Worm (Caenorhabditis elegans) whole organism, L2 larva: ENCODE data around the gene cyp-42A1.

ENCODE experiments used
- F13H6.1 ChIP-seq: sonication (generic microtip); optimal IDR thresholded peaks from 2 replicates; lab custom pipeline; 2016; ENCODE audit warnings: missing genetic modification characterization, missing compliant biosample characterization
- R02D3.7 ChIP-seq: fragments of 150-350 bp; optimal IDR thresholded peaks from 2 replicates; lab custom pipeline; 2014; ENCODE audit warnings: missing biosample characterization, missing genetic modification characterization
- ZK546.5 ChIP-seq: sonication (generic microtip); optimal IDR thresholded peaks from 2 replicates; lab custom pipeline; 2017; ENCODE audit warnings: missing biosample characterization, missing genetic modification characterization
- alr-1 ChIP-seq: fragments of 150-350 bp; optimal IDR thresholded peaks from 2 replicates; lab custom pipeline; 2014; ENCODE audit warnings: missing biosample characterization, missing genetic modification characterization
- aly-2 ChIP-seq: fragments of 150-350 bp; optimal IDR thresholded peaks from 2 replicates; lab custom pipeline; 2014; ENCODE audit warnings: missing biosample characterization, missing genetic modification characterization
- ama-1 ChIP-seq: fragments of 150-350 bp; optimal IDR thresholded peaks from 2 replicates; lab custom pipeline; 2018; ENCODE audit warnings: inconsistent platforms
- ceh-16 ChIP-seq: fragments of 150-350 bp; optimal IDR thresholded peaks from 2 replicates; lab custom pipeline; 2014; ENCODE audit warnings: missing biosample characterization, missing genetic modification characterization
- ceh-82 ChIP-seq: fragments of 150-350 bp; optimal IDR thresholded peaks from 2 replicates; lab custom pipeline; 2014; ENCODE audit warnings: missing biosample characterization, missing genetic modification characterization
- crh-2 ChIP-seq: sonication (generic microtip); optimal IDR thresholded peaks from 2 replicates; lab custom pipeline; 2017; ENCODE audit warnings: missing biosample characterization, missing genetic modification characterization
- dmd-4 ChIP-seq: sonication (generic microtip); optimal IDR thresholded peaks from 2 replicates; lab custom pipeline; 2017; ENCODE audit warnings: missing biosample characterization, missing genetic modification characterization
- egl-27 ChIP-seq: sonication (generic microtip); optimal IDR thresholded peaks from 3 replicates; lab custom pipeline; 2017; ENCODE audit warnings: missing biosample characterization, missing genetic modification reagents, missing genetic modification characterization
- elt-1 ChIP-seq: fragments of 150-350 bp; optimal IDR thresholded peaks from 2 replicates; lab custom pipeline; 2014; ENCODE audit warnings: missing biosample characterization, missing genetic modification characterization
- elt-3 ChIP-seq: sonication (generic microtip); optimal IDR thresholded peaks from 2 replicates; lab custom pipeline; 2017; ENCODE audit warnings: missing biosample characterization, missing genetic modification characterization
- fos-1 ChIP-seq: fragments of 150-350 bp; optimal IDR thresholded peaks from 2 replicates; lab custom pipeline; 2014; ENCODE audit warnings: missing biosample characterization, missing genetic modification characterization
- gmeb-1 ChIP-seq: fragments of 150-350 bp; optimal IDR thresholded peaks from 2 replicates; lab custom pipeline; 2014; ENCODE audit warnings: missing biosample characterization, missing genetic modification characterization
- lin-11 ChIP-seq: fragments of 150-350 bp; sonication (generic microtip); optimal IDR thresholded peaks from 2 replicates; lab custom pipeline; 2014; ENCODE audit warnings: missing biosample characterization, missing genetic modification characterization, inconsistent platforms, mixed read lengths
- lin-39 ChIP-seq: fragments of 150-350 bp; optimal IDR thresholded peaks from 2 replicates; lab custom pipeline; 2014; ENCODE audit warnings: missing biosample characterization, missing genetic modification reagents, missing genetic modification characterization
- mab-5 ChIP-seq: fragments of 150-350 bp; optimal IDR thresholded peaks from 2 replicates; lab custom pipeline; 2014; ENCODE audit warnings: missing biosample characterization, missing genetic modification characterization
- mbf-1 ChIP-seq: sonication (generic microtip); optimal IDR thresholded peaks from 2 replicates; lab custom pipeline; 2017; ENCODE audit warnings: missing biosample characterization, missing genetic modification characterization
- mdl-1 ChIP-seq, 2 experiments: fragments of 150-350 bp in 1 of 2; sonication (generic microtip) in 1 of 2; optimal IDR thresholded peaks; 2 replicates each; lab custom pipeline; 2017; ENCODE audit warnings: missing biosample characterization in 2 of 2, missing genetic modification characterization in 2 of 2
- nhr-11 ChIP-seq: fragments of 150-350 bp; optimal IDR thresholded peaks from 2 replicates; lab custom pipeline; 2014; ENCODE audit warnings: missing biosample characterization, missing genetic modification characterization
- nhr-12 ChIP-seq: fragments of 150-350 bp; optimal IDR thresholded peaks from 2 replicates; lab custom pipeline; 2014; ENCODE audit warnings: missing biosample characterization, missing genetic modification characterization
- nhr-129 ChIP-seq: fragments of 150-350 bp; optimal IDR thresholded peaks from 2 replicates; lab custom pipeline; 2014; ENCODE audit warnings: missing biosample characterization, missing genetic modification characterization
- nhr-21 ChIP-seq: fragments of 150-350 bp; optimal IDR thresholded peaks from 2 replicates; lab custom pipeline; 2014; ENCODE audit warnings: missing biosample characterization, missing genetic modification characterization
- nhr-23 ChIP-seq: fragments of 150-350 bp; optimal IDR thresholded peaks from 2 replicates; lab custom pipeline; 2014; ENCODE audit warnings: missing biosample characterization, missing genetic modification reagents, missing genetic modification characterization
- nhr-25 ChIP-seq: fragments of 150-350 bp; sonication (generic microtip); optimal IDR thresholded peaks from 3 replicates; lab custom pipeline; 2014; ENCODE audit warnings: missing biosample characterization, missing genetic modification characterization
- peb-1 ChIP-seq: fragments of 150-350 bp; optimal IDR thresholded peaks from 2 replicates; lab custom pipeline; 2014; ENCODE audit warnings: missing biosample characterization, missing genetic modification characterization
- sem-4 ChIP-seq: fragments of 150-350 bp; optimal IDR thresholded peaks from 2 replicates; lab custom pipeline; 2014; ENCODE audit warnings: missing biosample characterization, missing genetic modification reagents, missing genetic modification characterization
- skn-1 ChIP-seq: sonication (generic microtip); optimal IDR thresholded peaks from 2 replicates; lab custom pipeline; 2017; ENCODE audit warnings: missing biosample characterization, missing genetic modification characterization
- snpc-4 ChIP-seq: fragments of 150-350 bp; optimal IDR thresholded peaks from 2 replicates; lab custom pipeline; 2014; ENCODE audit warnings: missing biosample characterization, missing genetic modification characterization
- unc-55 ChIP-seq: fragments of 150-350 bp; sonication (generic microtip); optimal IDR thresholded peaks from 3 replicates; lab custom pipeline; 2014; ENCODE audit warnings: missing biosample characterization, missing genetic modification reagents, missing genetic modification characterization
- unc-62 ChIP-seq: fragments of 150-350 bp; optimal IDR thresholded peaks from 2 replicates; lab custom pipeline; 2014; ENCODE audit warnings: missing biosample characterization, missing genetic modification reagents, missing genetic modification characterization
- zag-1 ChIP-seq: fragments of 150-350 bp; optimal IDR thresholded peaks from 2 replicates; lab custom pipeline; 2014; ENCODE audit warnings: missing biosample characterization, missing genetic modification characterization
- ztf-1 ChIP-seq: fragments of 200-800 bp; sonication (Bioruptor generic); conservative IDR thresholded peaks from 2 replicates; pipeline ENCODE4 v1.3.6; 2022; ENCODE audit warnings: missing genetic modification characterization, missing compliant biosample characterization
- ztf-4 ChIP-seq: fragments of 150-350 bp; optimal IDR thresholded peaks from 2 replicates; lab custom pipeline; 2014; ENCODE audit warnings: missing biosample characterization, missing genetic modification characterization

Gene cyp-42A1

DNA sequence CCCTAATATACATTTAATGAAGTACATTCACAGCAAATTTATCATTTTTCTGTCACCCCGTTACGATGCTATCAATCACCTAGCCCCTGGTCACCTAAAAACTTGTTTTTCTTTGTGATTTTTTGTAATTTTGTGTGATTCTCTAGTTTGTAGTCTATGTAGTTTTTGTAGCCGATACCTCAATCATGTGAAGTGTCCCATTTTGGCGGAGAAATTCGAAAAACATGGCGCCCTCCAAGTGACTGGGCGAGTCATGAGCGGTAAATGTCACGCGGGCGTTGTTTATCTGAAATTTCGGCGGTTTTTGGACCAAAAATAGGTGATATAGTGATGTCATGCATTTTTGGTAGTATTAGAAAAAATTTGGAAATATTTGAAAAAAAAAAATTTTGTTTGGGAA, 18.9 kb downstream of the cyp-42A1 start:
- no peak for TF ChIP-seq nhr-12 (tag; lab: Kevin White, UChicago)
- TF ChIP-seq nhr-11, result no peak
- TF ChIP-seq sem-4 (tag; lab: Kevin White, UChicago), result no peak
- no peak for TF ChIP-seq lin-39 (tag; lab: Kevin White, UChicago)
- TF ChIP-seq alr-1, result no peak
- no peak for TF ChIP-seq ceh-16
- no peak for TF ChIP-seq zag-1 (tag; lab: Kevin White, UChicago)
- TF ChIP-seq ztf-4 (tag; lab: Kevin White, UChicago), result no peak
- no peak for TF ChIP-seq egl-27 (tag; lab: Kevin White, UChicago)
- no peak for TF ChIP-seq lin-11 (tag; lab: Kevin White, UChicago)
- TF ChIP-seq peb-1, result no peak
- TF ChIP-seq crh-2, result no peak
- TF ChIP-seq aly-2, result no peak
- no peak for TF ChIP-seq nhr-25 (tag; lab: Kevin White, UChicago)
- no peak for TF ChIP-seq ama-1 (lab: Kevin White, UChicago)

- TF ChIP-seq skn-1 (no peak), ceh-82 (tag; lab: Kevin White, UChicago) (no peak), lin-39 (tag; lab: Kevin White, UChicago) (no peak), snpc-4 (tag; lab: Kevin White, UChicago) (no peak), ZK546.5 (tag; lab: Kevin White, UChicago) (no peak), unc-62 (GFP tag; lab: Kevin White, UChicago) (no peak), sem-4 (tag; lab: Kevin White, UChicago) (no peak), gmeb-1 (tag; lab: Kevin White, UChicago) (no peak), nhr-21 (tag; lab: Kevin White, UChicago) (no peak), lin-11 (tag; lab: Kevin White, UChicago) (no peak), ztf-1 (no peak), aly-2 (no peak), fos-1 (no peak), elt-3 (tag; lab: Kevin White, UChicago) (no peak), unc-55 (no peak), nhr-23 (tag; lab: Kevin White, UChicago) (no peak), egl-27 (tag; lab: Kevin White, UChicago) (no peak), dmd-4 (tag; lab: Kevin White, UChicago) (no peak)
- TF ChIP-seq, all 48 proteins: peak for 0
Measured at ce11 chrV:18931279-18931678, 19.4 kb downstream of the cyp-42A1 start, which contains the start of gene ptr-22. TSS of gene ptr-22 (minus strand) at chrV:18931379.

DNA sequence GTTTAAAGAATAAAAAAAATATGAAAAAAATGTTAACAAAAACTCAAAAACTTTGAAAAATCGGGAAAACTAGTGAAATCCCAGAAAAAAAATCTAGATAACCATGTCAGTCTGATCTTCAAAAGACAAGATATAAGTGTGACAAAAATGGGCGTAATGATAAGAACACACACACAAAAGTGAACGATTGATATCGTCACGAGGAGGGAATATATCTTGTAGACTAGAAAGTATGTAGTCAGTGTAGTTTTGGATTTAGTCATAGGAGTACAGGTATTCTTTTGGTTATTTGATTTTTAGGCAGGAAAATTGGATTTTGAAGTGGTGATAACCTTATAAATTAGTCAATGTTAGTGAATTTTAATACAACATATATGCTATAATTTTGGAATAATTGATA, 22.7 kb downstream of the cyp-42A1 start:
- no peak for TF ChIP-seq mbf-1 (tag; lab: Kevin White, UChicago)
- peak; percentile 11 for TF ChIP-seq nhr-25 (tag; lab: Kevin White, UChicago)
- TF ChIP-seq, all 48 proteins: peak for 1

ce11 chrV:18937578-18937977, 25.7 kb downstream of the cyp-42A1 start:
- TF ChIP-seq unc-62 (GFP tag; lab: Kevin White, UChicago) (no peak), egl-27 (tag; lab: Kevin White, UChicago) (no peak), mbf-1 (tag; lab: Kevin White, UChicago) (no peak), nhr-21 (tag; lab: Kevin White, UChicago) (no peak), nhr-11 (no peak), gmeb-1 (tag; lab: Kevin White, UChicago) (no peak), snpc-4 (tag; lab: Kevin White, UChicago) (no peak), mab-5 (tag; lab: Kevin White, UChicago) (no peak), ceh-16 (no peak), nhr-129 (tag; lab: Kevin White, UChicago) (no peak), lin-39 (tag; lab: Kevin White, UChicago) (no peak), fos-1 (no peak), ztf-4 (tag; lab: Kevin White, UChicago) (no peak), zag-1 (tag; lab: Kevin White, UChicago) (no peak), elt-1 (tag; lab: Kevin White, UChicago) (no peak), sem-4 (tag; lab: Kevin White, UChicago) (no peak), elt-3 (tag; lab: Kevin White, UChicago) (no peak), nhr-12 (tag; lab: Kevin White, UChicago) (no peak), ZK546.5 (tag; lab: Kevin White, UChicago) (no peak)

ce11 chrV:18940341-18940740, 28.5 kb downstream of the cyp-42A1 start, which contains the start of gene Y80D3A.8:
TSS of gene Y80D3A.8 (plus strand) at chrV:18940641.
- no peak for TF ChIP-seq F13H6.1
- TF ChIP-seq unc-62 (GFP tag; lab: Kevin White, UChicago), result no peak
- no peak for TF ChIP-seq R02D3.7 (tag; lab: Kevin White, UChicago)
- TF ChIP-seq mdl-1 (tag; optimal IDR thresholded peaks at IDR 0.05; lab: Kevin White, UChicago), result no peak
- no peak for TF ChIP-seq ztf-4 (tag; lab: Kevin White, UChicago)
